Worm (Caenorhabditis elegans) whole organism, L4 larva: ENCODE data around the gene Y37H2A.13.

Experiments
- Y105C5A.15 ChIP-seq: fragments of 200-800 bp; sonication (Bioruptor generic); IDR thresholded peaks from 2 replicates; pipeline ENCODE4 v1.3.6; 2022; ENCODE audit warnings: missing genetic modification characterization, missing compliant biosample characterization
- Y48G9A.11 ChIP-seq: fragments of 200-800 bp; sonication (Bioruptor generic); IDR thresholded peaks from 2 replicates; pipeline ENCODE4 v1.3.6; 2022; ENCODE audit warnings: missing genetic modification reagents, missing genetic modification characterization, missing compliant biosample characterization
- Y5F2A.4 ChIP-seq: fragments of 200-800 bp; sonication (Bioruptor generic); optimal IDR thresholded peaks from 2 replicates; lab custom pipeline; 2018; ENCODE audit warnings: mild to moderate bottlenecking, missing genetic modification characterization, missing compliant biosample characterization
- ZK546.5 ChIP-seq, 2 experiments: sonication (generic microtip); optimal IDR thresholded peaks; 2 replicates each; lab custom pipeline; 2017; ENCODE audit warnings: missing biosample characterization in 2 of 2, missing genetic modification characterization in 2 of 2
- aha-1 ChIP-seq: fragments of 150-350 bp; peaks from one replicate; lab custom pipeline; 2014; ENCODE audit warnings: missing biosample characterization, missing genetic modification characterization
- arid-1 ChIP-seq: fragments of 200-800 bp; sonication (Bioruptor generic); conservative IDR thresholded peaks from 2 replicates; pipeline ENCODE4 v1.3.6; 2022; ENCODE audit warnings: missing genetic modification reagents, missing genetic modification characterization, missing compliant biosample characterization
- attf-4 ChIP-seq: sonication (generic microtip); optimal IDR thresholded peaks from 3 replicates; lab custom pipeline; 2017; ENCODE audit warnings: missing biosample characterization, missing genetic modification characterization
- ceh-82 ChIP-seq: sonication (generic microtip); optimal IDR thresholded peaks from 2 replicates; lab custom pipeline; 2017; ENCODE audit warnings: missing biosample characterization, missing genetic modification characterization
- ctbp-1 ChIP-seq: fragments of 200-800 bp; sonication (Bioruptor generic); IDR thresholded peaks from 2 replicates; pipeline ENCODE4 v1.3.6; 2022; ENCODE audit warnings: missing genetic modification reagents, missing genetic modification characterization, missing compliant biosample characterization
- daf-12 ChIP-seq: fragments of 150-350 bp; optimal IDR thresholded peaks from 2 replicates; lab custom pipeline; 2014; ENCODE audit warnings: missing biosample characterization, missing genetic modification reagents, missing genetic modification characterization
- daf-8 ChIP-seq: fragments of 200-800 bp; sonication (Bioruptor generic); IDR thresholded peaks from 2 replicates; pipeline ENCODE4 v1.3.6; 2022; ENCODE audit warnings: missing genetic modification characterization, missing compliant biosample characterization
- dpl-1 ChIP-seq: fragments of 150-350 bp; optimal IDR thresholded peaks from 2 replicates; lab custom pipeline; 2014; ENCODE audit warnings: missing biosample characterization, missing genetic modification reagents, missing genetic modification characterization
- egl-43 ChIP-seq: fragments of 200-800 bp; sonication (Bioruptor generic); IDR thresholded peaks from 2 replicates; pipeline ENCODE4 v1.3.6; 2022; ENCODE audit warnings: missing genetic modification reagents, missing genetic modification characterization, missing compliant biosample characterization
- hlh-11 ChIP-seq: fragments of 200-800 bp; sonication (Bioruptor generic); optimal IDR thresholded peaks from 2 replicates; lab custom pipeline; 2018; ENCODE audit warnings: mild to moderate bottlenecking, missing genetic modification characterization, missing compliant biosample characterization
- lin-29 ChIP-seq: fragments of 200-800 bp; sonication (Bioruptor generic); IDR thresholded peaks from 2 replicates; pipeline ENCODE4 v1.3.6; 2022; ENCODE audit warnings: missing genetic modification reagents, missing genetic modification characterization, missing compliant biosample characterization
- madf-5 ChIP-seq, 2 experiments: fragments of 200-800 bp; sonication (Bioruptor generic); IDR thresholded peaks; 2 replicates each; pipeline ENCODE4 v1.3.6; 2022; ENCODE audit warnings: missing compliant biosample characterization in 2 of 2, missing genetic modification characterization in 2 of 2
- mdl-1 ChIP-seq, 2 experiments: fragments of 150-350 bp in 1 of 2; sonication (generic microtip) in 1 of 2; optimal IDR thresholded peaks; 2 replicates each; lab custom pipeline; 2014 to 2017; ENCODE audit warnings: missing biosample characterization in 2 of 2, missing genetic modification characterization in 2 of 2
- nhr-10 ChIP-seq: fragments of 150-350 bp; optimal IDR thresholded peaks from 2 replicates; lab custom pipeline; 2014; ENCODE audit warnings: missing biosample characterization, missing genetic modification characterization
- nhr-28 ChIP-seq: fragments of 150-350 bp; optimal IDR thresholded peaks from 2 replicates; lab custom pipeline; 2014; ENCODE audit warnings: missing biosample characterization, missing genetic modification characterization
- nhr-41 ChIP-seq: fragments of 200-800 bp; sonication (Bioruptor generic); IDR thresholded peaks from 2 replicates; pipeline ENCODE4 v1.3.6; 2022; ENCODE audit warnings: missing genetic modification reagents, missing genetic modification characterization, missing compliant biosample characterization
- pqm-1 ChIP-seq: sonication (generic microtip); optimal IDR thresholded peaks from 2 replicates; lab custom pipeline; 2017; ENCODE audit warnings: missing biosample characterization, missing genetic modification characterization
- rbr-2 ChIP-seq: sonication (generic microtip); optimal IDR thresholded peaks from 2 replicates; lab custom pipeline; 2016; ENCODE audit warnings: missing genotype, missing genetic modification characterization, missing compliant biosample characterization
- saeg-2 ChIP-seq: fragments of 200-800 bp; sonication (Bioruptor generic); IDR thresholded peaks from 2 replicates; pipeline ENCODE4 v1.3.6; 2022; ENCODE audit warnings: missing genetic modification reagents, missing genetic modification characterization, missing compliant biosample characterization
- tra-1 ChIP-seq: fragments of 200-800 bp; sonication (Bioruptor generic); IDR thresholded peaks from 2 replicates; pipeline ENCODE4 v1.3.6; 2022; ENCODE audit warnings: missing genetic modification reagents, missing genetic modification characterization, missing compliant biosample characterization

The Y37H2A.13 gene

ce11 chrV:18184910-18185309, 42.3 kb downstream of the Y37H2A.13 start, which contains the start of gene C31G12.3:
Gene C31G12.3 (plus strand): TSS chrV:18185210.
- TF ChIP-seq nhr-41 (GFP tag; lab: Robert Waterston, UW) (no peak), Y48G9A.11 (GFP tag; lab: Robert Waterston, UW) (no peak), ctbp-1 (GFP tag; lab: Robert Waterston, UW) (no peak), madf-5 (GFP tag; IDR thresholded peaks at IDR 0.05; lab: Robert Waterston, UW) (no peak), ZK546.5 (tag; optimal IDR thresholded peaks at IDR 0.05; lab: Kevin White, UChicago) (no peak), ceh-82 (tag; lab: Kevin White, UChicago) (no peak), attf-4 (tag; lab: Kevin White, UChicago) (no peak), lin-29 (no peak), egl-43 (no peak), daf-12 (tag; lab: Kevin White, UChicago) (no peak), rbr-2 (tag; lab: Kevin White, UChicago) (no peak)

ce11 chrV:18188328-18188727, 45.7 kb downstream of the Y37H2A.13 start, which contains the start of gene clec-245:
Gene clec-245 (minus strand): TSS chrV:18188428.
- TF ChIP-seq daf-8 (GFP tag; lab: Robert Waterston, UW): no peak
- TF ChIP-seq aha-1: peak; percentile 84

ce11 chrV:18189181-18189580, 46.5 kb downstream of the Y37H2A.13 start, which contains the start of gene clec-246:
Gene clec-246 (plus strand): TSS chrV:18189481.
- TF ChIP-seq hlh-11 (tag; lab: Kevin White, UChicago) (no peak), dpl-1 (GFP tag; lab: Kevin White, UChicago) (no peak), nhr-10 (tag; lab: Kevin White, UChicago) (no peak), Y5F2A.4 (no peak)
- TF ChIP-seq, all 104 proteins: peak for 0

- TF ChIP-seq saeg-2 (GFP tag; lab: Robert Waterston, UW) (no peak), tra-1 (GFP tag; lab: Robert Waterston, UW) (no peak), Y105C5A.15 (GFP tag; lab: Robert Waterston, UW) (no peak), mdl-1 (tag; optimal IDR thresholded peaks at IDR 0.05; lab: Kevin White, UChicago) (no peak), pqm-1 (tag; lab: Kevin White, UChicago) (peak; percentile 35), nhr-28 (tag; lab: Kevin White, UChicago) (peak; percentile 38), arid-1 (GFP tag; lab: Robert Waterston, UW) (no peak)
These were observed 48.5 kb downstream of the Y37H2A.13 start, which contains the start of gene clec-42 for ce11 chrV:18191128-18191527. Gene clec-42 (plus strand): TSS chrV:18191412.
